Fruit fly (Drosophila melanogaster): ENCODE data around the gene CG8188.

DNA sequence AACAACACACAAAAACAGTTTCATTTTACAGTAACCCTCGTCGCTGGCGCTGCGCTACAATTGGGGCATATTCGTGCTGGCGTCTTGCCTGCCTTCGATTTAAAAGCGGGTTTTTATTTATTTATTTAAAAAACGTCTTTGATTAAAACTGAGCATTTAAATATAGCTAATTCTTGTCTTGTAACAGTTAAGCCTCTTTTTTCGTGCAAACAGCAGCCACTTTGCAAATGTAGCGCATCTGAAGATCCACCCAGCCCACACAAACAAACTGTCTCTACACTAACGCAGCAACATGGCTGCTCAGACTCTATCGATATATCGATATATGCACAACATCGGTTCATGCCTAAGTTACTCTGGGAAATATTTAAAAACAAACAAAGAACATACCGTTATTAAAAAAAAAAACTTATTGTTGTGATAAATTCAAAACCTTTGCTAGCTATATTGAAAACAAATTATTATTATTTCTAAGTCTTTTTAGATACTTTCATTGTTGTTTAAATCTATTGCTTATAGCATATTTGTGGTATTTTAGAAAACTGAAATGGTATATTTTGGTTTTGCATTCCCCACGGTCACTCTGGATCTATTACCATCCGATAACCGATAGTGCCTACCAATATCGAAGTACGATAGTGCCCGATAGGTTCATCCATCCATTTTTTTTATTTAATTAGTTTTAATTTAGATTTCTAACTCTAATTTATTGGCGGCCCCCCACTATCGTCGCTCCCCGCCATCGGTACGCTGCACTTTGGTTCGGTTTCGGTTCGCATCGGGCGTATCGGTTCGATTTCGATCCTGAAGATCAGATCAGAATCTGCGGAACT is at the start of gene CG8188, which contains the start of gene par-6:
- TF ChIP-seq Gsc (GFP tag; IDR thresholded peaks at IDR 0.05) (no peak), vfl (GFP tag; optimal IDR thresholded peaks at IDR 0.05) (peak; percentile 79), Eip74EF (GFP tag; optimal IDR thresholded peaks at IDR 0.05) (peak in 1 of 2 experiments; percentile 69), CG32532 (GFP tag; IDR thresholded peaks at IDR 0.05) (peak; percentile 90), Asciz (GFP tag; optimal IDR thresholded peaks at IDR 0.05) (peak; percentile 77), CG10366 (GFP tag; IDR thresholded peaks at IDR 0.05) (peak; percentile 86), wek (GFP tag; optimal IDR thresholded peaks at IDR 0.05) (peak; percentile 67), CG42726 (GFP tag; IDR thresholded peaks at IDR 0.05; ENCODE audit: partially characterized antibody) (no peak), zfh1 (GFP tag; IDR thresholded peaks at IDR 0.05) (peak; percentile 93), mirr (GFP tag; optimal IDR thresholded peaks at IDR 0.05) (peak; percentile 71), psq (GFP tag; optimal IDR thresholded peaks at IDR 0.05) (peak; percentile 50), eve (GFP tag; optimal IDR thresholded peaks at IDR 0.05) (peak in 1 of 2 experiments; percentile 83), usp (GFP tag; optimal IDR thresholded peaks at IDR 0.05) (no peak)
